Fruit fly (Drosophila melanogaster): ENCODE results near the gene Taf13.

The Taf13 gene

DNA sequence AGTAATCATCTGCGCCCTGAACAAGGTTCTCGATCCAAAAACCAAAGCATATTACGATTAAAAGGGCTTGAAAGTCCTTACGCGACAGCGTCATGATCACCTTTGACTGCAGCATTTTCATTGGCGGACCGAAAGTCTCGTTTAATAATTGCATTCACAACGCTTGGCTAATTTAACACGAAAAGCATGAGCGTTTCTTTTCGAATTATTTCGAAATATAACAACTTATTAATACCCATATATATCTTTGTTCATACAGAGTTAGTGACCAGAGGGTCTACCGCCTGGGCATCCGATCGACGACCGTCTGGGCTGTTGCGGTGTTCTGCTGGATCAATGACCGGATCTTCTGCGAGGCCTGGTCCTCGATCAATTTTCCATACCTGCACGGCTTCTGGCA is 21.6 kb downstream of the Taf13 start, which contains the start of gene CG10730:
Gene CG10730 (minus strand): TSS at position 101 of the 400 bp plus-strand sequence.
- no peak for TF ChIP-seq vnd (GFP tag; IDR thresholded peaks at IDR 0.05; ENCODE audit: partially characterized antibody)
- TF ChIP-seq CG4707 (GFP tag; optimal IDR thresholded peaks at IDR 0.05): no peak
- peak; percentile 18 for TF ChIP-seq Med (GFP tag)

DNA sequence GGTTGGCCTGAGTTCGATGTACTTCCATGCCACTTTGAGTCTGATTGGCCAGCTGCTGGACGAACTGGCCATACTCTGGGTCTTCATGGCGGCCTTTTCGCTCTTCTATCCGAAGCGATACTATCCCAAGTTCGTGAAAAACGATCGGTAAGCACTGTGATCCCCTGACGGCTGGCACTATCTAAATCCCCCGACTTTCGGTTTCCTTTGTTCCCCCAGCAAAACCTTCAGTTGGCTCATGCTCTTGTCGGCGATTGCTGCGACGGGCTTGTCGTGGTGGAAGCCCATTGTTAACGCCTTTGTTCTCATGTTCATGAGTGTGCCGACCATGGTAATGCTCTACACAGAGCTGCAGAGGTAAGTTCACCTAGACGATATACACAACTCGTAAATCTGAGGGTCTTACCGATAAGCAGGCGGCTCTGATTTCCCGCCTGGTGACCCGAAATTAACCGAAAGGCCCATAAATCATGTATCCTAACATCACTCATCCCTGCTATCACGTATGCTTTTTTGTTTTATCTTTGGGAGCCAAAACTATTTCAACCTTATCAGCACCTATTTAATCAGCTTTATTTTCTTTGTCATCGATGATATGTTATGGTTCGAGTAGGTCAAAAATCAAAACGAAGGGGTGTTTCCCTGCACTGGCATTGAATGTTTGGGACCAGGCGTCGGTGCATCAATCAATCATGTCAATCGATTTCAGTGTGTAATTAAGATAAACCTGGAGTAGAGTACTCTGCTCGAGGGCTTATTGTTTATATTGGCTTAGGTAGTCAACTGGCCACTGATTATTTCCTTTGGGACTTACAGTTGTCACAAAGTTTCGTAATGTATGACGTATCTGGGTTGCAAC is 24.3 kb downstream of the Taf13 start:
- no peak for TF ChIP-seq disco-r (GFP tag; optimal IDR thresholded peaks at IDR 0.05)
- no peak for TF ChIP-seq CG5245 (GFP tag; optimal IDR thresholded peaks at IDR 0.05)
- TF ChIP-seq CG7928 (GFP tag; optimal IDR thresholded peaks at IDR 0.05): no peak
- no peak for TF ChIP-seq CG13775 (GFP tag; optimal IDR thresholded peaks at IDR 0.05)
- TF ChIP-seq Lhr (GFP tag; optimal IDR thresholded peaks at IDR 0.05): no peak
- no peak for TF ChIP-seq bbx (GFP tag; IDR thresholded peaks at IDR 0.05; ENCODE audit: partially characterized antibody)
- TF ChIP-seq CG3407 (GFP tag; optimal IDR thresholded peaks at IDR 0.05): no peak
- no peak for TF ChIP-seq CG8924 (tag; optimal IDR thresholded peaks at IDR 0.05)
- TF ChIP-seq crp (GFP tag; optimal IDR thresholded peaks at IDR 0.05): no peak
- TF ChIP-seq aop (GFP tag; IDR thresholded peaks at IDR 0.05): no peak
- TF ChIP-seq CG4424 (GFP tag; optimal IDR thresholded peaks at IDR 0.05): no peak
- TF ChIP-seq Six4 (GFP tag; optimal IDR thresholded peaks at IDR 0.05): no peak
- no peak for TF ChIP-seq CG11560 (tag; IDR thresholded peaks at IDR 0.05)
- TF ChIP-seq CG7357 (GFP tag; IDR thresholded peaks at IDR 0.05): no peak
- peak in 1 of 2 experiments; percentile 45 for TF ChIP-seq Pdp1 (GFP tag; optimal IDR thresholded peaks at IDR 0.05)
- peak; percentile 32 for TF ChIP-seq CG33557 (GFP tag; optimal IDR thresholded peaks at IDR 0.05)
- TF ChIP-seq MBD-R2 (GFP tag; IDR thresholded peaks at IDR 0.05): no peak
- no peak for TF ChIP-seq ash1 (GFP tag; optimal IDR thresholded peaks at IDR 0.05)
- no peak for TF ChIP-seq zf30C (GFP tag; optimal IDR thresholded peaks at IDR 0.05)
- TF ChIP-seq crc (GFP tag; optimal IDR thresholded peaks at IDR 0.05): no peak
- TF ChIP-seq Dip3 (GFP tag; optimal IDR thresholded peaks at IDR 0.05): no peak
- TF ChIP-seq vfl (GFP tag; optimal IDR thresholded peaks at IDR 0.05): no peak
- TF ChIP-seq Vsx1 (GFP tag; optimal IDR thresholded peaks at IDR 0.05): peak; percentile 68
- TF ChIP-seq hbn (GFP tag; IDR thresholded peaks at IDR 0.05; ENCODE audit: partially characterized antibody): no peak
- TF ChIP-seq Mrtf (GFP tag; IDR thresholded peaks at IDR 0.05): no peak
- no peak for TF ChIP-seq ase (GFP tag; IDR thresholded peaks at IDR 0.05)
- TF ChIP-seq Rx (GFP tag; IDR thresholded peaks at IDR 0.05): no peak
- no peak for TF ChIP-seq row (GFP tag; IDR thresholded peaks at IDR 0.05)
- TF ChIP-seq NfI (GFP tag; optimal IDR thresholded peaks at IDR 0.05): no peak
- peak; percentile 47; the same call in 1 of the 3 replicates for TF ChIP-seq vnd (GFP tag; IDR thresholded peaks at IDR 0.05; ENCODE audit: partially characterized antibody)
- peak; percentile 13 for TF ChIP-seq Blimp-1 (GFP tag; optimal IDR thresholded peaks at IDR 0.05)
- no peak for TF ChIP-seq gfzf (GFP tag; optimal IDR thresholded peaks at IDR 0.05)
- no peak for TF ChIP-seq Xrp1 (GFP tag; IDR thresholded peaks at IDR 0.05)
- TF ChIP-seq YL-1 (GFP tag; optimal IDR thresholded peaks at IDR 0.05): no peak
- TF ChIP-seq dan (GFP tag; IDR thresholded peaks at IDR 0.05): no peak
- no peak for TF ChIP-seq Dad (GFP tag; optimal IDR thresholded peaks at IDR 0.05)
- no peak for TF ChIP-seq CG9609 (GFP tag; optimal IDR thresholded peaks at IDR 0.05)
- TF ChIP-seq CG8290 (GFP tag; optimal IDR thresholded peaks at IDR 0.05): no peak
- no peak for TF ChIP-seq CG8290 (tag; optimal IDR thresholded peaks at IDR 0.05)
- TF ChIP-seq ara (GFP tag; IDR thresholded peaks at IDR 0.05): no peak
- TF ChIP-seq CG17802 (tag; optimal IDR thresholded peaks at IDR 0.05): no peak
- TF ChIP-seq mirr (GFP tag; optimal IDR thresholded peaks at IDR 0.05): peak; percentile 40
- no peak for TF ChIP-seq Kr (GFP tag; optimal IDR thresholded peaks at IDR 0.05)
- TF ChIP-seq CG30431 (GFP tag; optimal IDR thresholded peaks at IDR 0.05): no peak
- TF ChIP-seq ci (GFP tag; IDR thresholded peaks at IDR 0.05): 0 out of 3 replicates have a peak, but pooled peaks have one; percentile 35
- TF ChIP-seq fru (optimal IDR thresholded peaks at IDR 0.05): no peak
